Worm (Caenorhabditis elegans): Measurements from ENCODE around the gene ZK632.2.

- TF ChIP-seq nhr-237 (tag; optimal IDR thresholded peaks at IDR 0.05) = no peak
- no peak for TF ChIP-seq fos-1 (tag; optimal IDR thresholded peaks at IDR 0.05)
- TF ChIP-seq nhr-11 (tag; optimal IDR thresholded peaks at IDR 0.05) = no peak
- no peak for TF ChIP-seq snpc-4 (tag; optimal IDR thresholded peaks at IDR 0.05)
- no peak for TF ChIP-seq R02D3.7 (tag; optimal IDR thresholded peaks at IDR 0.05)
- no peak for TF ChIP-seq nhr-12 (tag; optimal IDR thresholded peaks at IDR 0.05)
- TF ChIP-seq ztf-11 (tag; optimal IDR thresholded peaks at IDR 0.05) = no peak
- TF ChIP-seq unc-39 (tag; optimal IDR thresholded peaks at IDR 0.05) = no peak
- TF ChIP-seq ztf-1 (GFP tag; conservative IDR thresholded peaks at IDR 0.05) = no peak
- TF ChIP-seq nhr-129 (tag; optimal IDR thresholded peaks at IDR 0.05) = no peak
- TF ChIP-seq skn-1 (tag; optimal IDR thresholded peaks at IDR 0.05) = no peak
- no peak for TF ChIP-seq unc-62 (GFP tag; optimal IDR thresholded peaks at IDR 0.05)
- TF ChIP-seq ama-1 (optimal IDR thresholded peaks at IDR 0.05) = no peak
- no peak for TF ChIP-seq nhr-10 (tag; optimal IDR thresholded peaks at IDR 0.05)
These were observed 23.0 kb upstream of the ZK632.2 start for ce11 chrIII:9775916-9776315.
